Fruit fly (Drosophila melanogaster) whole organism, embryonic: ENCODE results near the gene Sirt4.

ENCODE experiments used
- Ada2b ChIP-seq: fragments of 200-800 bp; sonication (Bioruptor generic); IDR thresholded peaks from 2 replicates; pipeline ENCODE4 v1.3.6; 2022; ENCODE audit warnings: missing biosample characterization, missing genetic modification characterization
- CG10209 ChIP-seq: fragments of 200-800 bp; sonication (Bioruptor generic); optimal IDR thresholded peaks from 3 replicates; lab custom pipeline; 2017; ENCODE audit warnings: missing biosample characterization, mild to moderate bottlenecking, missing genetic modification characterization, missing genetic modification reagents
- CG11093 ChIP-seq: fragments of 200-800 bp; sonication (Bioruptor generic); IDR thresholded peaks from 3 replicates; pipeline ENCODE4 v1.3.6; 2022; ENCODE audit warnings: missing biosample characterization, missing genetic modification characterization
- CG12219 ChIP-seq: fragments of 200-800 bp; sonication (Bioruptor generic); optimal IDR thresholded peaks from 3 replicates; lab custom pipeline; 2018; ENCODE audit warnings: missing biosample characterization, mild to moderate bottlenecking, missing genetic modification characterization
- CG12942 ChIP-seq: fragments of 200-800 bp; sonication (Bioruptor generic); optimal IDR thresholded peaks from 3 replicates; lab custom pipeline; 2016; ENCODE audit warnings: missing biosample characterization, missing genetic modification characterization
- CG14050 ChIP-seq: fragments of 200-800 bp; sonication (Bioruptor generic); IDR thresholded peaks from 3 replicates; pipeline ENCODE4 v1.3.6; 2022; ENCODE audit warnings: missing biosample characterization, missing genetic modification characterization
- CG14667 ChIP-seq: fragments of 200-800 bp; sonication (Bioruptor generic); IDR thresholded peaks from 2 replicates; pipeline ENCODE4 v1.3.6; 2022; ENCODE audit warnings: missing biosample characterization, missing genetic modification characterization
- CG14860 ChIP-seq: fragments of 200-800 bp; sonication (Bioruptor generic); IDR thresholded peaks from 3 replicates; pipeline ENCODE4 v1.3.6; 2022; ENCODE audit warnings: missing biosample characterization, missing genetic modification characterization; ENCODE audit not compliant: partially characterized antibody
- CG14965 ChIP-seq: fragments of 200-800 bp; sonication (Bioruptor generic); optimal IDR thresholded peaks from 2 replicates; lab custom pipeline; 2016; ENCODE audit warnings: missing biosample characterization, missing genetic modification characterization, borderline replicate concordance
- CG1529 ChIP-seq: fragments of 200-800 bp; sonication (Bioruptor generic); optimal IDR thresholded peaks from 3 replicates; lab custom pipeline; 2018; ENCODE audit warnings: missing biosample characterization, missing genetic modification characterization
- CG17186 ChIP-seq: fragments of 200-800 bp; sonication (Bioruptor generic); optimal IDR thresholded peaks from 3 replicates; lab custom pipeline; 2017; ENCODE audit warnings: missing biosample characterization, missing genetic modification reagents, missing genetic modification characterization
- CG17912 ChIP-seq: fragments of 200-800 bp; sonication (Bioruptor generic); optimal IDR thresholded peaks from 2 replicates; lab custom pipeline; 2018; ENCODE audit warnings: missing biosample characterization, mild to moderate bottlenecking, missing genetic modification characterization
- CG18476 ChIP-seq: fragments of 200-800 bp; sonication (Bioruptor generic); optimal IDR thresholded peaks from 2 replicates; lab custom pipeline; 2016; ENCODE audit warnings: missing biosample characterization, mild to moderate bottlenecking, missing genetic modification characterization
- CG2116 ChIP-seq: fragments of 200-800 bp; sonication (Bioruptor generic); optimal IDR thresholded peaks from 3 replicates; lab custom pipeline; 2018; ENCODE audit warnings: missing biosample characterization, mild to moderate bottlenecking, missing genetic modification characterization
- CG3163 ChIP-seq: fragments of 200-800 bp; sonication (Bioruptor generic); optimal IDR thresholded peaks from 3 replicates; lab custom pipeline; 2016; ENCODE audit warnings: missing biosample characterization, missing genetic modification characterization
- CG4707 ChIP-seq: fragments of 200-800 bp; sonication (Bioruptor generic); optimal IDR thresholded peaks from 2 replicates; lab custom pipeline; 2018; ENCODE audit warnings: missing biosample characterization, mild to moderate bottlenecking, missing genetic modification characterization, moderate library complexity
- CG7963 ChIP-seq: fragments of 200-800 bp; sonication (Bioruptor generic); IDR thresholded peaks from 3 replicates; pipeline ENCODE4 v1.3.6; 2022; ENCODE audit warnings: missing biosample characterization, missing genetic modification characterization; ENCODE audit not compliant: partially characterized antibody
- CG8359 ChIP-seq: fragments of 200-800 bp; sonication (Bioruptor generic); optimal IDR thresholded peaks from 2 replicates; lab custom pipeline; 2017; ENCODE audit warnings: missing biosample characterization, mild to moderate bottlenecking, missing genetic modification characterization, borderline replicate concordance
- CG8944 ChIP-seq: fragments of 200-800 bp; sonication (Bioruptor generic); optimal IDR thresholded peaks from 3 replicates; lab custom pipeline; 2016; ENCODE audit warnings: missing biosample characterization, missing genetic modification characterization
- CG9727 ChIP-seq: fragments of 200-800 bp; sonication (Bioruptor generic); optimal IDR thresholded peaks from 3 replicates; lab custom pipeline; 2017; ENCODE audit warnings: missing biosample characterization, mild to moderate bottlenecking, missing genetic modification characterization
- Camta ChIP-seq: fragments of 200-800 bp; sonication (Bioruptor generic); optimal IDR thresholded peaks from 2 replicates; lab custom pipeline; 2016; ENCODE audit warnings: missing biosample characterization, missing genetic modification characterization
- CrebB ChIP-seq: fragments of 200-800 bp; sonication (Bioruptor generic); optimal IDR thresholded peaks from 3 replicates; lab custom pipeline; 2018; ENCODE audit warnings: missing biosample characterization, mild to moderate bottlenecking, missing genetic modification characterization
- D19B ChIP-seq: fragments of 200-800 bp; sonication (Bioruptor generic); optimal IDR thresholded peaks from 2 replicates; lab custom pipeline; 2017; ENCODE audit warnings: missing biosample characterization, mild to moderate bottlenecking, missing genetic modification characterization
- Dad ChIP-seq: fragments of 200-800 bp; sonication (Bioruptor generic); optimal IDR thresholded peaks from 3 replicates; lab custom pipeline; 2016; ENCODE audit warnings: missing biosample characterization, missing genetic modification characterization
- Max ChIP-seq: fragments of 200-800 bp; sonication (Bioruptor generic); optimal IDR thresholded peaks from 2 replicates; lab custom pipeline; 2016; ENCODE audit warnings: missing biosample characterization, mild to moderate bottlenecking, missing genetic modification characterization
- Myb ChIP-seq: fragments of 200-800 bp; sonication (Bioruptor generic); optimal IDR thresholded peaks from 2 replicates; lab custom pipeline; 2016; ENCODE audit warnings: missing biosample characterization, missing genetic modification characterization
- Nf-YA ChIP-seq: fragments of 200-800 bp; sonication (Bioruptor generic); IDR thresholded peaks from 2 replicates; pipeline ENCODE4 v1.3.6; 2022; ENCODE audit warnings: missing biosample characterization, missing genetic modification characterization
- Opbp ChIP-seq: fragments of 200-800 bp; sonication (Bioruptor generic); IDR thresholded peaks from 3 replicates; pipeline ENCODE4 v1.3.6; 2022; ENCODE audit warnings: missing biosample characterization, missing genetic modification characterization; ENCODE audit not compliant: partially characterized antibody
- Poxn ChIP-seq: fragments of 200-800 bp; sonication (Bioruptor generic); IDR thresholded peaks from 2 replicates; pipeline ENCODE4 v1.3.6; 2022; ENCODE audit warnings: missing biosample characterization, missing genetic modification characterization
- Sin3A ChIP-seq: fragments of >200 bp; optimal IDR thresholded peaks from 2 replicates; lab custom pipeline; 2018
- Usf ChIP-seq: fragments of 200-800 bp; sonication (Bioruptor generic); optimal IDR thresholded peaks from 2 replicates; lab custom pipeline; 2017; ENCODE audit warnings: missing genotype, missing biosample characterization, missing genetic modification characterization
- Xbp1 ChIP-seq: fragments of 200-800 bp; sonication (Bioruptor generic); optimal IDR thresholded peaks from 3 replicates; lab custom pipeline; 2016; ENCODE audit warnings: missing biosample characterization, mild to moderate bottlenecking, missing genetic modification characterization
- ato ChIP-seq: fragments of 200-800 bp; sonication (Bioruptor generic); IDR thresholded peaks from 2 replicates; pipeline ENCODE4 v1.3.6; 2022; ENCODE audit warnings: missing biosample characterization, missing genetic modification characterization; ENCODE audit not compliant: partially characterized antibody
- btn ChIP-seq: fragments of 200-800 bp; sonication (Bioruptor generic); optimal IDR thresholded peaks from 2 replicates; lab custom pipeline; 2016; ENCODE audit warnings: missing biosample characterization, missing genetic modification characterization
- cg ChIP-seq: fragments of 200-800 bp; sonication (Bioruptor generic); optimal IDR thresholded peaks from 3 replicates; lab custom pipeline; 2019; ENCODE audit warnings: missing biosample characterization, mild to moderate bottlenecking, missing genetic modification characterization, moderate library complexity
- dpn ChIP-seq, 2 experiments: fragments of 200-800 bp; sonication (Bioruptor generic); optimal IDR thresholded peaks; 3 replicates each; lab custom pipeline; 2016; ENCODE audit warnings: missing biosample characterization in 2 of 2, missing genetic modification characterization in 2 of 2
- fd102C ChIP-seq: fragments of 200-800 bp; sonication (Bioruptor generic); optimal IDR thresholded peaks from 2 replicates; lab custom pipeline; 2018; ENCODE audit warnings: missing biosample characterization, mild to moderate bottlenecking, missing genetic modification characterization, moderate library complexity
- ftz-f1 ChIP-seq: fragments of 200-800 bp; sonication (Bioruptor generic); optimal IDR thresholded peaks from 2 replicates; lab custom pipeline; 2016; ENCODE audit warnings: missing biosample characterization, missing genetic modification characterization
- gcm ChIP-seq: fragments of 200-800 bp; sonication (Bioruptor generic); optimal IDR thresholded peaks from 2 replicates; lab custom pipeline; 2019; ENCODE audit warnings: missing biosample characterization, mild to moderate bottlenecking, missing genetic modification characterization, moderate library complexity
- grau ChIP-seq: fragments of 200-800 bp; optimal IDR thresholded peaks from 3 replicates; lab custom pipeline; 2019; ENCODE audit warnings: missing biosample characterization, mild to moderate bottlenecking, missing genetic modification characterization, moderate library complexity
- grn ChIP-seq: fragments of 200-800 bp; sonication (Bioruptor generic); optimal IDR thresholded peaks from 3 replicates; lab custom pipeline; 2017; ENCODE audit warnings: missing biosample characterization, missing genetic modification characterization
- gsb ChIP-seq: fragments of 200-800 bp; sonication (Bioruptor generic); IDR thresholded peaks from 2 replicates; pipeline ENCODE4 v1.3.6; 2022; ENCODE audit warnings: missing biosample characterization, missing genetic modification characterization
- insv ChIP-seq, 2 experiments: fragments of 200-800 bp; sonication (Bioruptor generic); optimal IDR thresholded peaks; 3 replicates each; lab custom pipeline; 2016 to 2018; ENCODE audit warnings: missing biosample characterization in 2 of 2, missing genetic modification characterization in 2 of 2
- jing ChIP-seq: fragments of 200-800 bp; sonication (Bioruptor generic); optimal IDR thresholded peaks from 2 replicates; lab custom pipeline; 2018; ENCODE audit warnings: missing biosample characterization, mild to moderate bottlenecking, missing genetic modification characterization
- knrl ChIP-seq: fragments of 200-800 bp; sonication (Bioruptor generic); IDR thresholded peaks from 3 replicates; pipeline ENCODE4 v1.3.6; 2022; ENCODE audit warnings: missing biosample characterization, missing genetic modification characterization; ENCODE audit not compliant: partially characterized antibody
- maf-S ChIP-seq: fragments of 200-800 bp; sonication (Bioruptor generic); optimal IDR thresholded peaks from 2 replicates; lab custom pipeline; 2016; ENCODE audit warnings: missing biosample characterization, missing genetic modification characterization
- mld ChIP-seq: fragments of 200-800 bp; sonication (Bioruptor generic); IDR thresholded peaks from 3 replicates; pipeline ENCODE4 v1.3.6; 2022; ENCODE audit warnings: missing biosample characterization, missing genetic modification characterization; ENCODE audit not compliant: partially characterized antibody
- pho ChIP-seq: fragments of 200-800 bp; sonication (Bioruptor generic); optimal IDR thresholded peaks from 2 replicates; lab custom pipeline; 2016; ENCODE audit warnings: missing biosample characterization, missing genetic modification characterization
- sim ChIP-seq: fragments of 200-800 bp; sonication (Bioruptor generic); IDR thresholded peaks from 2 replicates; pipeline ENCODE4 v1.3.6; 2022; ENCODE audit warnings: missing biosample characterization, missing genetic modification characterization
- zen2 ChIP-seq: fragments of 200-800 bp; sonication (Bioruptor generic); IDR thresholded peaks from 3 replicates; pipeline ENCODE4 v1.3.6; 2022; ENCODE audit warnings: missing biosample characterization, missing genetic modification characterization; ENCODE audit not compliant: partially characterized antibody

The Sirt4 gene

DNA sequence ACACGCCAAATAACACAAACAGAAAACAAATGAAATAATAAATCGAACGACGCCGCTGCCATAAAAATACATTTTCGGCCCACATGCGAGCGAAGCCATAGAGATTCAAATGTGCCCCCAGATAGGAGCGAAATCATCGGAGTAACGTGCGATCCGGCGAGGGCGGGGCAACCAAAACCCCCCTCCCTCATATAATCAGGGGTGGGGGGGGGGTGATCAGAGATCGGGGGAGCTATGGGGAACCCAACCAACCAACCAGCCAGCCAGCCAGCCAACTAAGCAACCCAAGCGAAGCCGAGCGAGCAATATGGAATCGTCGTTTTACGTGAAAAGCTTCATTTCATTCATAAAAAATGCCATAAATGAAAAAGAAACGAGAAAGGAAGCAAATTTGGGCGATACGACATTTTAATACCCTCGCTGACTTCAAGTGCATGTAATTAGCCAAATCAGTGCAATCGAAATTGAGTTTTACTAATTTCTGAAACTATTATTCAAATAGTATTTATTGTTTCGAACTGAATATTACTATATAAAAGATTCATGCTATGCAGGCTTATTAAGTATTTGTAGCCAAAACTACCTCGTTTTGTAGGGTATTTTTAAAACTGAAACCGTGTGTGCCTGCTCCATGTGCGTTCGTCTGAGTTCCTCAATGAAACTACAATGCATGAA is 34.2 kb upstream of the Sirt4 start (continued):
- TF ChIP-seq CG14050 (peak; percentile 29; the same call in 1 of the 3 replicates), CG14965 (no peak), btn (GFP tag; lab: Kevin White, UChicago) (no peak), CG9727 (peak; percentile 39), CG14667 (GFP tag; lab: Robert Waterston, UW) (no peak), CG11093 (GFP tag; lab: Robert Waterston, UW) (no peak), maf-S (peak; percentile 2), CG10209 (GFP tag; lab: Kevin White, UChicago) (peak; percentile 64), D19B (GFP tag; lab: Kevin White, UChicago) (peak; percentile 89), ftz-f1 (GFP tag; lab: Kevin White, UChicago) (no peak), CG18476 (GFP tag; lab: Kevin White, UChicago) (peak; percentile 27), Poxn (no peak), sim (GFP tag; lab: Robert Waterston, UW) (no peak), CG14860 (GFP tag; lab: Robert Waterston, UW) (no peak), gsb (GFP tag; lab: Robert Waterston, UW) (no peak), CrebB (tag; lab: Kevin White, UChicago) (peak; percentile 37), zen2 (no peak), CG17912 (GFP tag; lab: Kevin White, UChicago) (no peak), Xbp1 (GFP tag; lab: Kevin White, UChicago) (peak; percentile 74), Dad (GFP tag; lab: Kevin White, UChicago) (peak; percentile 4), Ada2b (GFP tag; lab: Robert Waterston, UW) (peak; percentile 36; the same call in 1 of the 2 replicates), CG12942 (GFP tag; lab: Kevin White, UChicago) (peak; percentile 34), pho (GFP tag; lab: Kevin White, UChicago) (no peak), Nf-YA (GFP tag; lab: Robert Waterston, UW) (peak; percentile 32; the same call in 1 of the 2 replicates), CG8359 (no peak), CG7963 (GFP tag; lab: Robert Waterston, UW) (no peak), CG17186 (no peak), grau (tag; lab: Kevin White, UChicago) (peak; percentile 69), ato (GFP tag; lab: Robert Waterston, UW) (no peak), insv (GFP tag; optimal IDR thresholded peaks at IDR 0.05; lab: Kevin White, UChicago) (no peak), Max (peak; percentile 17), CG4707 (GFP tag; lab: Kevin White, UChicago) (no peak), grn (no peak), CG1529 (peak; percentile 52), CG12219 (GFP tag; lab: Kevin White, UChicago) (peak; percentile 40), mld (GFP tag; lab: Robert Waterston, UW) (no peak), dpn (GFP tag; optimal IDR thresholded peaks at IDR 0.05; lab: Kevin White, UChicago) (peak; percentile 51 to 63), Myb (GFP tag; lab: Kevin White, UChicago) (peak; percentile 4), gcm (GFP tag; lab: Kevin White, UChicago) (peak; percentile 32), Camta (no peak), CG8944 (GFP tag; lab: Kevin White, UChicago) (peak; percentile 22), CG2116 (no peak), cg (GFP tag; lab: Kevin White, UChicago) (no peak), Usf (GFP tag; lab: Kevin White, UChicago) (peak; percentile 22), Sin3A (no peak), jing (GFP tag; lab: Kevin White, UChicago) (peak; percentile 48), Opbp (GFP tag; lab: Robert Waterston, UW) (no peak), knrl (GFP tag; lab: Robert Waterston, UW) (no peak), fd102C (GFP tag; lab: Kevin White, UChicago) (no peak), CG3163 (GFP tag; lab: Kevin White, UChicago) (no peak)
